Worm (Caenorhabditis elegans) whole organism, L4 larva: ENCODE measurements around the gene C05E4.12.

Experiments used
- D1046.2 ChIP-seq: fragments of 200-800 bp; sonication (Bioruptor generic); IDR thresholded peaks from 2 replicates; pipeline ENCODE4 v1.3.6; 2022; ENCODE audit warnings: missing genetic modification characterization, missing compliant biosample characterization
- F37D6.2 ChIP-seq: sonication (generic microtip); optimal IDR thresholded peaks from 2 replicates; lab custom pipeline; 2016; ENCODE audit warnings: mild to moderate bottlenecking, missing genetic modification characterization, missing compliant biosample characterization
- F44E2.7 ChIP-seq: fragments of 200-800 bp; sonication (Bioruptor generic); IDR thresholded peaks from 2 replicates; pipeline ENCODE4 v2.1.2; 2022; ENCODE audit warnings: missing genetic modification characterization, missing compliant biosample characterization
- F49E8.2 ChIP-seq: sonication (generic microtip); optimal IDR thresholded peaks from 2 replicates; lab custom pipeline; 2016; ENCODE audit warnings: missing compliant biosample characterization, mild to moderate bottlenecking, missing genetic modification characterization, borderline replicate concordance
- T20F7.1 ChIP-seq: fragments of 200-800 bp; sonication (Bioruptor generic); optimal IDR thresholded peaks from 2 replicates; lab custom pipeline; 2018; ENCODE audit warnings: mild to moderate bottlenecking, missing genetic modification characterization, missing compliant biosample characterization
- Y105C5A.15 ChIP-seq: fragments of 200-800 bp; sonication (Bioruptor generic); IDR thresholded peaks from 2 replicates; pipeline ENCODE4 v1.3.6; 2022; ENCODE audit warnings: missing genetic modification characterization, missing compliant biosample characterization
- ama-1 ChIP-seq: fragments of 150-350 bp; optimal IDR thresholded peaks from 2 replicates; lab custom pipeline; 2014; ENCODE audit warnings: inconsistent platforms, mixed read lengths
- ceh-20 ChIP-seq: fragments of 200-800 bp; sonication (Bioruptor generic); IDR thresholded peaks from 2 replicates; pipeline ENCODE4 v1.3.6; 2022; ENCODE audit warnings: missing genetic modification reagents, missing genetic modification characterization, missing compliant biosample characterization
- ceh-28 ChIP-seq: fragments of 150-350 bp; optimal IDR thresholded peaks from 2 replicates; lab custom pipeline; 2014; ENCODE audit warnings: missing biosample characterization, missing genetic modification reagents, missing genetic modification characterization
- ceh-62 ChIP-seq: sonication (generic microtip); optimal IDR thresholded peaks from 2 replicates; lab custom pipeline; 2017; ENCODE audit warnings: missing biosample characterization, missing genetic modification characterization
- ceh-82 ChIP-seq: sonication (generic microtip); optimal IDR thresholded peaks from 2 replicates; lab custom pipeline; 2017; ENCODE audit warnings: missing biosample characterization, missing genetic modification characterization
- ctbp-1 ChIP-seq: fragments of 200-800 bp; sonication (Bioruptor generic); IDR thresholded peaks from 2 replicates; pipeline ENCODE4 v1.3.6; 2022; ENCODE audit warnings: missing genetic modification reagents, missing genetic modification characterization, missing compliant biosample characterization
- daf-16 ChIP-seq, 3 experiments: sonication (generic microtip); optimal IDR thresholded peaks; 2 replicates each; lab custom pipeline; 2016 to 2017; ENCODE audit warnings: missing genetic modification characterization in 3 of 3, missing genetic modification reagents in 3 of 3, mild to moderate bottlenecking in 2 of 3, missing compliant biosample characterization in 2 of 3, missing biosample characterization in 1 of 3, moderate library complexity in 1 of 3
- dmd-6 ChIP-seq: fragments of 200-800 bp; sonication (Bioruptor generic); IDR thresholded peaks from 2 replicates; pipeline ENCODE4 v1.3.6; 2022; ENCODE audit warnings: missing genetic modification reagents, missing genetic modification characterization, missing compliant biosample characterization
- dmd-8 ChIP-seq: fragments of 200-800 bp; sonication (Bioruptor generic); IDR thresholded peaks from 2 replicates; pipeline ENCODE4 v1.3.6; 2022; ENCODE audit warnings: missing genetic modification characterization, missing compliant biosample characterization
- duxl-1 ChIP-seq: sonication (generic microtip); optimal IDR thresholded peaks from 2 replicates; lab custom pipeline; 2016; ENCODE audit warnings: mild to moderate bottlenecking, missing genetic modification characterization, moderate library complexity, missing compliant biosample characterization; ENCODE audit not compliant: poor library complexity
- egl-27 ChIP-seq: sonication (generic microtip); optimal IDR thresholded peaks from 3 replicates; lab custom pipeline; 2017; ENCODE audit warnings: missing biosample characterization, missing genetic modification reagents, missing genetic modification characterization
- fkh-10 ChIP-seq: fragments of 150-350 bp; optimal IDR thresholded peaks from 2 replicates; lab custom pipeline; 2014; ENCODE audit warnings: missing biosample characterization, missing genetic modification reagents, missing genetic modification characterization
- gei-8 ChIP-seq: fragments of 200-800 bp; sonication (Bioruptor generic); optimal IDR thresholded peaks from 2 replicates; lab custom pipeline; 2018; ENCODE audit warnings: mild to moderate bottlenecking, missing genetic modification characterization, missing compliant biosample characterization
- hlh-30 ChIP-seq: sonication (generic microtip); optimal IDR thresholded peaks from 2 replicates; lab custom pipeline; 2017; ENCODE audit warnings: antibody characterized with exemption, mild to moderate bottlenecking, missing genetic modification characterization, missing compliant biosample characterization; ENCODE audit not compliant: insufficient read depth
- lin-15B ChIP-seq: fragments of 150-350 bp; sonication (generic microtip); optimal IDR thresholded peaks from 3 replicates; lab custom pipeline; 2014; ENCODE audit warnings: missing biosample characterization, missing genetic modification characterization
- lin-29 ChIP-seq: fragments of 200-800 bp; sonication (Bioruptor generic); IDR thresholded peaks from 2 replicates; pipeline ENCODE4 v1.3.6; 2022; ENCODE audit warnings: missing genetic modification reagents, missing genetic modification characterization, missing compliant biosample characterization
- lin-38 ChIP-seq: fragments of 200-800 bp; sonication (Bioruptor generic); IDR thresholded peaks from 2 replicates; pipeline ENCODE4 v1.3.6; 2022; ENCODE audit warnings: missing genetic modification reagents, missing genetic modification characterization, missing compliant biosample characterization
- lin-39 ChIP-seq: fragments of 150-350 bp; optimal IDR thresholded peaks from 2 replicates; lab custom pipeline; 2014; ENCODE audit warnings: missing biosample characterization, missing genetic modification reagents, missing genetic modification characterization
- madf-9 ChIP-seq: fragments of 200-800 bp; sonication (Bioruptor generic); conservative IDR thresholded peaks from 2 replicates; pipeline ENCODE4 v1.3.6; 2022; ENCODE audit warnings: missing genetic modification reagents, missing genetic modification characterization, missing compliant biosample characterization
- mdt-29 ChIP-seq: fragments of 200-800 bp; sonication (Bioruptor generic); IDR thresholded peaks from 2 replicates; pipeline ENCODE4 v1.3.6; 2022; ENCODE audit warnings: missing genetic modification reagents, missing genetic modification characterization, missing compliant biosample characterization
- mep-1 ChIP-seq: fragments of 150-350 bp; sonication (generic microtip); optimal IDR thresholded peaks from 3 replicates; lab custom pipeline; 2014; ENCODE audit warnings: missing biosample characterization, missing genetic modification characterization
- mes-2 ChIP-seq: sonication (generic microtip); optimal IDR thresholded peaks from 2 replicates; lab custom pipeline; 2016; ENCODE audit warnings: missing genotype, mild to moderate bottlenecking, missing genetic modification characterization, missing compliant biosample characterization; ENCODE audit not compliant: poor library complexity, severe bottlenecking
- nhr-10 ChIP-seq: fragments of 150-350 bp; optimal IDR thresholded peaks from 2 replicates; lab custom pipeline; 2014; ENCODE audit warnings: missing biosample characterization, missing genetic modification characterization
- nhr-11 ChIP-seq: fragments of 150-350 bp; optimal IDR thresholded peaks from 2 replicates; lab custom pipeline; 2014; ENCODE audit warnings: missing biosample characterization, missing genetic modification characterization
- nhr-111 ChIP-seq: fragments of 200-800 bp; sonication (Bioruptor generic); optimal IDR thresholded peaks from 2 replicates; lab custom pipeline; 2018; ENCODE audit warnings: mild to moderate bottlenecking, missing genetic modification characterization, missing compliant biosample characterization
- nhr-237 ChIP-seq: sonication (generic microtip); optimal IDR thresholded peaks from 2 replicates; lab custom pipeline; 2017; ENCODE audit warnings: missing biosample characterization, missing genetic modification characterization
- nhr-28 ChIP-seq: fragments of 150-350 bp; optimal IDR thresholded peaks from 2 replicates; lab custom pipeline; 2014; ENCODE audit warnings: missing biosample characterization, missing genetic modification characterization
- nhr-42 ChIP-seq: fragments of 200-800 bp; sonication (Bioruptor generic); IDR thresholded peaks from 2 replicates; pipeline ENCODE4 v1.3.6; 2022; ENCODE audit warnings: missing genetic modification characterization, missing compliant biosample characterization
- nhr-6 ChIP-seq: fragments of 150-350 bp; optimal IDR thresholded peaks from 2 replicates; lab custom pipeline; 2014; ENCODE audit warnings: missing biosample characterization, missing genetic modification characterization
- nhr-76 ChIP-seq: fragments of 150-350 bp; optimal IDR thresholded peaks from 2 replicates; lab custom pipeline; 2014; ENCODE audit warnings: missing biosample characterization, missing genetic modification characterization
- pha-4 ChIP-seq, 2 experiments: fragments of 150-350 bp in 1 of 2; fragments of 200-800 bp in 1 of 2; sonication (Bioruptor generic) in 1 of 2; IDR thresholded peaks in 1 of 2; optimal IDR thresholded peaks in 1 of 2; 2 replicates each; pipeline versions ENCODE4 v1.3.6 to Lab custom; 2014 to 2022; ENCODE audit warnings: missing genetic modification characterization in 2 of 2, missing genetic modification reagents in 2 of 2, missing biosample characterization in 1 of 2, missing compliant biosample characterization in 1 of 2
- pqm-1 ChIP-seq: sonication (generic microtip); optimal IDR thresholded peaks from 2 replicates; lab custom pipeline; 2017; ENCODE audit warnings: missing biosample characterization, missing genetic modification characterization
- saeg-2 ChIP-seq: fragments of 200-800 bp; sonication (Bioruptor generic); IDR thresholded peaks from 2 replicates; pipeline ENCODE4 v1.3.6; 2022; ENCODE audit warnings: missing genetic modification reagents, missing genetic modification characterization, missing compliant biosample characterization
- sdz-12 ChIP-seq: fragments of 200-800 bp; sonication (Bioruptor generic); optimal IDR thresholded peaks from 2 replicates; lab custom pipeline; 2018; ENCODE audit warnings: mild to moderate bottlenecking, missing genetic modification characterization, missing compliant biosample characterization
- spr-1 ChIP-seq: sonication (generic microtip); optimal IDR thresholded peaks from 2 replicates; lab custom pipeline; 2016; ENCODE audit warnings: mild to moderate bottlenecking, missing genetic modification characterization, missing compliant biosample characterization
- tra-1 ChIP-seq: fragments of 200-800 bp; sonication (Bioruptor generic); IDR thresholded peaks from 2 replicates; pipeline ENCODE4 v1.3.6; 2022; ENCODE audit warnings: missing genetic modification reagents, missing genetic modification characterization, missing compliant biosample characterization
- unc-39 ChIP-seq: sonication (generic microtip); optimal IDR thresholded peaks from 2 replicates; lab custom pipeline; 2017; ENCODE audit warnings: missing biosample characterization, missing genetic modification characterization
- vab-7 ChIP-seq: fragments of 200-800 bp; sonication (Bioruptor generic); IDR thresholded peaks from 2 replicates; pipeline ENCODE4 v1.3.6; 2022; ENCODE audit warnings: missing genetic modification reagents, missing genetic modification characterization, missing compliant biosample characterization
- zag-1 ChIP-seq: fragments of 150-350 bp; optimal IDR thresholded peaks from 2 replicates; lab custom pipeline; 2014; ENCODE audit warnings: missing biosample characterization, missing genetic modification characterization
- zfp-2 ChIP-seq: sonication (generic microtip); optimal IDR thresholded peaks from 2 replicates; lab custom pipeline; 2016; ENCODE audit warnings: mild to moderate bottlenecking, missing genetic modification characterization, missing compliant biosample characterization
- zip-11 ChIP-seq: fragments of 200-800 bp; sonication (Bioruptor generic); IDR thresholded peaks from 2 replicates; pipeline ENCODE4 v1.3.6; 2022; ENCODE audit warnings: missing genetic modification characterization, missing compliant biosample characterization
- ztf-7 ChIP-seq: fragments of 150-350 bp; optimal IDR thresholded peaks from 2 replicates; lab custom pipeline; 2014; ENCODE audit warnings: missing biosample characterization, missing genetic modification characterization

C05E4.12 gene

DNA sequence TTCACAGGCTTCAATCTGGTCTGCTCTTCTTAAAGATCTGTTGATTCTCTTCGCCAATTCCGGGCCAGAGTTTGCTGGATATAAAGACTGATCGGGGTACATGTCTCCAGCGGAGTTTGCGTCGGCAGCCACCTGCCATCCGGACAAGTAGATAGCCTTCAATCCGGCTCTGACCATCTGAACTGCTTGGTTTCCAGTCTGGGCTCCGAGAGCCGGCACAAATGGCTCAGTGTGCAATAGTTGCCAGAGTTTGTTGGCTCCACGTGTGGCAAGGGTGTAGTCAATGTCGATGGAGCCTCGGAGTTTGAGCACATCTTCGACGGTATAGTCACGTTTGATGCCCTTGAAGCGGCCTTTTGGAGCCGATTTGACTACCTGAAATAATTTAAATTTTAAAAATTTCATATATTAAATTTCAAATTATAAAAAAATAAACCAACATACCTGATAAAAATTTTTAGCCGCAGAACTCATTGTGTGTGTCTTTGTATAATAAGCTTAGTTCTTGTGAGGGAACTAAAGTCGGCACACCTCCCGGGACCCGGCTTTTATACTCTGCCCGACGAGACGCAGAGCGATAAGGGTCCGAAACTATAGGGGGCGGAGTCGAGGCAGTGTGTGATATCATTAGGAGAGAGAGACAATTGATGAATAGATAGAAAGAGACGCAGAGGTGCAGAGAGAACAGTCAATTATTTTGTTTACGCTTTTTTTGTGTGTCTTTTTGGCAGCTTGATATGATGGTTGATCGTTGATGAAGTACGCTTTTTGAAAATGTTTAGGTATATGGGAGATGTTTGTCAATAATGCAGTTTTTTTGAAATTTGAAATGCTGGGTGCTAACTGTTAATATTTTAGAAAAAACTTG is 34.1 kb downstream of the C05E4.12 start, which contains the start of the genes icl-1 and srh-2 (continued):
- TF ChIP-seq F44E2.7 = no peak
- TF ChIP-seq nhr-11 (tag; lab: Kevin White, UChicago) = peak; percentile 36
- 0 out of 2 replicates have a peak, but pooled peaks have one; percentile 46 for TF ChIP-seq nhr-42
- peak; percentile 65 for TF ChIP-seq duxl-1 (tag; lab: Kevin White, UChicago)
- TF ChIP-seq F49E8.2 (tag; lab: Kevin White, UChicago) = no peak
- no peak for TF ChIP-seq unc-39
- no peak; the same call in 1 of the 2 replicates for TF ChIP-seq D1046.2
- no peak for TF ChIP-seq zag-1 (tag; lab: Kevin White, UChicago)
- TF ChIP-seq zfp-2 (tag; lab: Kevin White, UChicago) = no peak
- no peak for TF ChIP-seq vab-7 (GFP tag; lab: Robert Waterston, UW)
- peak; percentile 55 for TF ChIP-seq mes-2
- no peak for TF ChIP-seq ceh-28 (tag; lab: Kevin White, UChicago)
- peak; percentile 60 for TF ChIP-seq nhr-6
- peak; percentile 64 for TF ChIP-seq nhr-10 (tag; lab: Kevin White, UChicago)
- TF ChIP-seq F37D6.2 (tag; lab: Kevin White, UChicago) = no peak
- no peak for TF ChIP-seq fkh-10 (GFP tag; lab: Kevin White, UChicago)
- peak; percentile 95 for TF ChIP-seq ama-1 (lab: Kevin White, UChicago)
- TF ChIP-seq zip-11 (GFP tag; lab: Robert Waterston, UW) = 0 out of 2 replicates have a peak, but pooled peaks have one; percentile 16
- TF ChIP-seq egl-27 (tag; lab: Kevin White, UChicago) = no peak
- TF ChIP-seq lin-29 (GFP tag; lab: Robert Waterston, UW) = peak; percentile 38; the same call in 1 of the 2 replicates
- no peak; the same call in 1 of the 2 replicates for TF ChIP-seq dmd-8
- TF ChIP-seq pha-4 (GFP tag; IDR thresholded peaks at IDR 0.05; lab: Robert Waterston, UW) = peak; percentile 43; the same call in 1 of the 2 replicates
- no peak for TF ChIP-seq pha-4 (tag; optimal IDR thresholded peaks at IDR 0.05; lab: Kevin White, UChicago)
- peak; percentile 50 to 83 for TF ChIP-seq daf-16 (GFP tag; optimal IDR thresholded peaks at IDR 0.05; lab: Kevin White, UChicago)
- TF ChIP-seq daf-16 (tag; optimal IDR thresholded peaks at IDR 0.05; lab: Kevin White, UChicago) = peak; percentile 97
- TF ChIP-seq ctbp-1 = peak; percentile 6
- no peak; the same call in 1 of the 2 replicates for TF ChIP-seq tra-1 (GFP tag; lab: Robert Waterston, UW)
- TF ChIP-seq madf-9 (GFP tag; lab: Robert Waterston, UW) = no peak
- TF ChIP-seq pqm-1 (tag; lab: Kevin White, UChicago) = no peak
- TF ChIP-seq ceh-82 (tag; lab: Kevin White, UChicago) = no peak
- no peak for TF ChIP-seq lin-39 (tag; lab: Kevin White, UChicago)
- peak; percentile 73 for TF ChIP-seq mep-1 (tag; lab: Kevin White, UChicago)
- TF ChIP-seq ztf-7 (tag; lab: Kevin White, UChicago) = no peak
- peak; percentile 57; the same call in 1 of the 2 replicates for TF ChIP-seq saeg-2 (GFP tag; lab: Robert Waterston, UW)
- no peak for TF ChIP-seq nhr-237
- TF ChIP-seq dmd-6 = peak; percentile 32; the same call in 1 of the 2 replicates
- peak; percentile 84 for TF ChIP-seq sdz-12
- no peak for TF ChIP-seq lin-15B (tag; lab: Kevin White, UChicago)
- TF ChIP-seq ceh-62 = no peak
- peak; percentile 67 for TF ChIP-seq nhr-28 (tag; lab: Kevin White, UChicago)
- TF ChIP-seq hlh-30 (tag; lab: Kevin White, UChicago) = peak; percentile 62
- no peak for TF ChIP-seq spr-1 (tag; lab: Kevin White, UChicago)
- no peak for TF ChIP-seq gei-8 (GFP tag; lab: Kevin White, UChicago)
- TF ChIP-seq Y105C5A.15 = no peak
- TF ChIP-seq ceh-20 (GFP tag; lab: Robert Waterston, UW) = peak; percentile 9; the same call in 1 of the 2 replicates
- peak; percentile 24 for TF ChIP-seq T20F7.1 (GFP tag; lab: Kevin White, UChicago)
- TF ChIP-seq nhr-76 (tag; lab: Kevin White, UChicago) = no peak
- peak; percentile 82 for TF ChIP-seq nhr-111
- no peak; the same call in 1 of the 2 replicates for TF ChIP-seq lin-38
- TF ChIP-seq mdt-29 (GFP tag; lab: Robert Waterston, UW) = peak; percentile 48; the same call in 1 of the 2 replicates
